Worm (Caenorhabditis elegans) whole organism, L2 larva: Measurements from ENCODE around the gene nhx-1.

Experiments
- ceh-82 ChIP-seq: fragments of 150-350 bp; optimal IDR thresholded peaks from 2 replicates; lab custom pipeline; 2014; ENCODE audit warnings: missing biosample characterization, missing genetic modification characterization
- fos-1 ChIP-seq: fragments of 150-350 bp; optimal IDR thresholded peaks from 2 replicates; lab custom pipeline; 2014; ENCODE audit warnings: missing biosample characterization, missing genetic modification characterization
- lin-39 ChIP-seq: fragments of 150-350 bp; optimal IDR thresholded peaks from 2 replicates; lab custom pipeline; 2014; ENCODE audit warnings: missing biosample characterization, missing genetic modification reagents, missing genetic modification characterization
- lsy-2 ChIP-seq, 2 experiments: fragments of 150-350 bp in 1 of 2; sonication (generic microtip) in 1 of 2; optimal IDR thresholded peaks; 2 replicates each; lab custom pipeline; 2014 to 2017; ENCODE audit warnings: missing biosample characterization in 2 of 2, missing genetic modification characterization in 2 of 2
- unc-55 ChIP-seq: fragments of 150-350 bp; sonication (generic microtip); optimal IDR thresholded peaks from 3 replicates; lab custom pipeline; 2014; ENCODE audit warnings: missing biosample characterization, missing genetic modification reagents, missing genetic modification characterization
- ztf-11 ChIP-seq: sonication (generic microtip); optimal IDR thresholded peaks from 2 replicates; lab custom pipeline; 2017; ENCODE audit warnings: missing biosample characterization, missing genetic modification characterization

ce11 chrX:16049573-16049972 lies 32.7 kb downstream of the nhx-1 start, which contains the start of gene cpd-2:
- TF ChIP-seq ceh-82 (tag; lab: Kevin White, UChicago) = no peak
- TF ChIP-seq unc-55 (GFP tag; lab: Kevin White, UChicago) = no peak
- no peak for TF ChIP-seq fos-1
- no peak for TF ChIP-seq lin-39
- TF ChIP-seq lsy-2 (tag; optimal IDR thresholded peaks at IDR 0.05; lab: Kevin White, UChicago) = no peak
- TF ChIP-seq ztf-11 (tag; lab: Kevin White, UChicago) = no peak
